Fruit fly (Drosophila melanogaster) whole organism: ENCODE data around the gene CG42729.

Source experiments
- CG8478 ChIP-seq: fragments of >200 bp; optimal IDR thresholded peaks from 2 replicates; lab custom pipeline; 2018; ENCODE audit warnings: inconsistent platforms
- psq ChIP-seq: fragments of >200 bp; optimal IDR thresholded peaks from 2 replicates; lab custom pipeline; 2017

DNA sequence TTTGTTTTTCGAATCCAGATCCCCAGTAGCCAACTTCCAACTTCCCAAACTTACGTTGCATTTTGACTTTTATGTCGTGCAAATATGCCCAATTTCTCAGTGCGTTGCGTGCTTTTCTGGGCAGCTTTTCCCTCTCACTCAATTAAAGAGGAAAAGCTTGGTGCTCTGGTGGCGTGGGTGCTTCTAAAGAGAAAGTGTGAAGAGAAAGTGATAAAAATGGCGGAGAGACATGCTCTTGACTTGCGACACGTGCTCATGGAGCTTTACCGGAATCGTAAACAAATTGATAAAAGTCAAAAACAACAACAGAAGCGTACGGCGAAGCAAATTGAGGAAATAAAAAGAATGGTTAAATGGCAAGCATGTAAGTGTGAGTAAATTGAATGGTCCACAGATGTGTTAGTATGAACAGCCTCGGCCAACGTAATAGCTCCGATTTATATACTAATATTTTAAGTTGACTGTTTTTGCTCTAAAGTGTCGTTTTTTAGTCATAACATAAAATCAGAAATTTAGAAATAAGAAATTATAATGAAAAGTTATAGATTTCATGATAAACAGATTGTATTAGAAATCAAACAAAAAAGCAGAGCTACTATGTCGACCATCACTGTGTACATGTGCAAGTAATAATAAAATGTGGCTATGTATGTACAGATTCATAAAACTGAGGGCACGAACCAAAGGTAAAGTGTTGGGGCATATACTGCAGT lies 33.3 kb downstream of the CG42729 start:
- TF ChIP-seq CG8478, result no peak
- TF ChIP-seq psq, result no peak
